Worm (Caenorhabditis elegans) whole organism, midembryonic: Measurements from ENCODE around the gene grd-13.

Experiments used
- T22C8.4 ChIP-seq: fragments of 200-800 bp; sonication (Bioruptor generic); IDR thresholded peaks from 2 replicates; pipeline ENCODE4 v1.3.6; 2022; ENCODE audit warnings: missing genetic modification characterization, missing compliant biosample characterization
- flt-1 ChIP-seq: fragments of 200-800 bp; sonication (Bioruptor generic); IDR thresholded peaks from 2 replicates; pipeline ENCODE4 v1.3.6; 2022; ENCODE audit warnings: missing genetic modification characterization, missing compliant biosample characterization
- klf-2 ChIP-seq: fragments of 200-800 bp; sonication (Bioruptor generic); conservative IDR thresholded peaks from 2 replicates; pipeline ENCODE4 v1.3.6; 2022; ENCODE audit warnings: missing genetic modification reagents, missing genetic modification characterization, missing compliant biosample characterization
- med-1 ChIP-seq: sonication (generic microtip); optimal IDR thresholded peaks from 2 replicates; lab custom pipeline; 2017; ENCODE audit warnings: missing genetic modification characterization, mild to moderate bottlenecking, missing compliant biosample characterization, antibody characterized with exemption, missing genetic modification reagents; ENCODE audit not compliant: insufficient read depth
- ref-1 ChIP-seq: fragments of 200-800 bp; sonication (Bioruptor generic); conservative IDR thresholded peaks from 2 replicates; pipeline ENCODE4 v1.3.6; 2022; ENCODE audit warnings: missing genetic modification reagents, missing genetic modification characterization, missing compliant biosample characterization
- tab-1 ChIP-seq: fragments of 200-800 bp; sonication (Bioruptor generic); IDR thresholded peaks from 2 replicates; pipeline ENCODE4 v1.3.6; 2022; ENCODE audit warnings: missing genetic modification characterization, missing compliant biosample characterization
- ztf-23 ChIP-seq: fragments of 200-800 bp; sonication (Bioruptor generic); IDR thresholded peaks from 2 replicates; pipeline ENCODE4 v1.3.6; 2022; ENCODE audit warnings: missing genetic modification reagents, missing genetic modification characterization, missing compliant biosample characterization
- ztf-29 ChIP-seq: fragments of 200-800 bp; sonication (Bioruptor generic); IDR thresholded peaks from 2 replicates; pipeline ENCODE4 v1.3.6; 2022; ENCODE audit warnings: missing genetic modification reagents, missing genetic modification characterization, missing compliant biosample characterization

ce11 chrIV:3418741-3419140 is 19.4 kb upstream of the grd-13 start:
- TF ChIP-seq med-1 (GFP tag; lab: Kevin White, UChicago) (no peak), ref-1 (no peak), flt-1 (GFP tag; lab: Robert Waterston, UW) (no peak), klf-2 (GFP tag; lab: Robert Waterston, UW) (no peak), tab-1 (no peak), T22C8.4 (peak; percentile 59; the same call in 1 of the 2 replicates), ztf-23 (GFP tag; lab: Robert Waterston, UW) (no peak), ztf-29 (GFP tag; lab: Robert Waterston, UW) (no peak)
